Worm (Caenorhabditis elegans) whole organism, mixed stage, embryonic: Measurements from ENCODE around the gene gid-2.

Source experiments
- ces-1 ChIP-seq: fragments of 150-350 bp; optimal IDR thresholded peaks from 2 replicates; lab custom pipeline; 2014; ENCODE audit warnings: missing biosample characterization, missing genetic modification reagents, missing genetic modification characterization
- drap-1 ChIP-seq: fragments of 200-800 bp; sonication (Bioruptor generic); optimal IDR thresholded peaks from 3 replicates; lab custom pipeline; 2018; ENCODE audit warnings: mild to moderate bottlenecking, missing genetic modification characterization, missing compliant biosample characterization
- hlh-1 ChIP-seq: fragments of 150-350 bp; optimal IDR thresholded peaks from 2 replicates; lab custom pipeline; 2014; ENCODE audit warnings: missing biosample characterization, missing genetic modification reagents, missing genetic modification characterization
- lin-13 ChIP-seq: fragments of 150-350 bp; optimal IDR thresholded peaks from 2 replicates; lab custom pipeline; 2014; ENCODE audit warnings: missing biosample characterization, missing genetic modification characterization
- lsy-2 ChIP-seq: fragments of 150-350 bp; optimal IDR thresholded peaks from 2 replicates; lab custom pipeline; 2014; ENCODE audit warnings: missing biosample characterization, missing genetic modification characterization
- nhr-237 ChIP-seq: fragments of 150-350 bp; optimal IDR thresholded peaks from 2 replicates; lab custom pipeline; 2014; ENCODE audit warnings: missing biosample characterization, missing genetic modification characterization
- pha-4 ChIP-seq: fragments of 150-350 bp; optimal IDR thresholded peaks from 2 replicates; lab custom pipeline; 2018; ENCODE audit warnings: missing biosample characterization, missing genetic modification reagents, missing genetic modification characterization
- snpc-4 ChIP-seq: fragments of 150-350 bp; optimal IDR thresholded peaks from 2 replicates; lab custom pipeline; 2014; ENCODE audit warnings: missing biosample characterization, missing genetic modification characterization

ce11 chrX:2473618-2474017, 34.9 kb upstream of the gid-2 start, which contains the start of gene R04B3.2:
- TF ChIP-seq lin-13 (tag; lab: Kevin White, UChicago) (no peak), pha-4 (no peak), nhr-237 (no peak), snpc-4 (tag; lab: Kevin White, UChicago) (no peak), lsy-2 (no peak), hlh-1 (tag; lab: Kevin White, UChicago) (no peak), ces-1 (GFP tag; lab: Kevin White, UChicago) (no peak), drap-1 (GFP tag; lab: Kevin White, UChicago) (no peak)
